Worm (Caenorhabditis elegans) whole organism, young adult: ENCODE results near the gene glb-29.

Source experiments
- B0261.1 ChIP-seq: sonication (generic microtip); optimal IDR thresholded peaks from 2 replicates; lab custom pipeline; 2016; ENCODE audit warnings: mild to moderate bottlenecking, missing genetic modification characterization, moderate library complexity, missing compliant biosample characterization
- B0336.3 ChIP-seq: fragments of 200-800 bp; sonication (Bioruptor generic); IDR thresholded peaks from 2 replicates; pipeline ENCODE4 v1.3.6; 2022; ENCODE audit warnings: missing genetic modification characterization, missing compliant biosample characterization
- C06A6.2 ChIP-seq: fragments of 200-800 bp; sonication (Bioruptor generic); conservative IDR thresholded peaks from 2 replicates; pipeline ENCODE4 v1.3.6; 2022; ENCODE audit warnings: missing genetic modification characterization, missing compliant biosample characterization
- F33H1.4 ChIP-seq: fragments of 200-800 bp; sonication (Bioruptor generic); IDR thresholded peaks from 2 replicates; pipeline ENCODE4 v1.3.6; 2022; ENCODE audit warnings: missing genetic modification reagents, missing genetic modification characterization, missing compliant biosample characterization
- F49E8.2 ChIP-seq: sonication (generic microtip); optimal IDR thresholded peaks from 3 replicates; lab custom pipeline; 2017; ENCODE audit warnings: missing genetic modification characterization, mild to moderate bottlenecking, missing compliant biosample characterization, antibody characterized with exemption, moderate library complexity; ENCODE audit not compliant: insufficient read depth
- K11D2.4 ChIP-seq: fragments of 200-800 bp; sonication (Bioruptor generic); IDR thresholded peaks from 2 replicates; pipeline ENCODE4 v1.3.6; 2022; ENCODE audit warnings: missing genetic modification reagents, missing genetic modification characterization, missing compliant biosample characterization
- Y56A3A.18 ChIP-seq: fragments of 200-800 bp; sonication (Bioruptor generic); IDR thresholded peaks from 2 replicates; pipeline ENCODE4 v1.3.6; 2022; ENCODE audit warnings: missing genetic modification reagents, missing genetic modification characterization, missing compliant biosample characterization
- Y79H2A.3 ChIP-seq: fragments of 200-800 bp; sonication (Bioruptor generic); conservative IDR thresholded peaks from 2 replicates; pipeline ENCODE4 v1.3.6; 2022; ENCODE audit warnings: missing genetic modification reagents, missing genetic modification characterization, missing compliant biosample characterization
- ZK185.1 ChIP-seq: sonication (generic microtip); optimal IDR thresholded peaks from 2 replicates; lab custom pipeline; 2016; ENCODE audit warnings: mild to moderate bottlenecking, missing genetic modification characterization, missing compliant biosample characterization; ENCODE audit not compliant: poor library complexity, severe bottlenecking
- aptf-3 ChIP-seq: fragments of 200-800 bp; sonication (Bioruptor generic); IDR thresholded peaks from 2 replicates; pipeline ENCODE4 v1.3.6; 2022; ENCODE audit warnings: missing genetic modification characterization, missing compliant biosample characterization
- attf-3 ChIP-seq: fragments of 200-800 bp; sonication (Bioruptor generic); conservative IDR thresholded peaks from 2 replicates; pipeline ENCODE4 v1.3.6; 2022; ENCODE audit warnings: missing genetic modification reagents, missing genetic modification characterization, missing compliant biosample characterization
- cebp-1 ChIP-seq, 2 experiments: fragments of 200-800 bp in 1 of 2; sonication (Bioruptor generic) in 1 of 2; sonication (generic microtip) in 1 of 2; IDR thresholded peaks in 1 of 2; optimal IDR thresholded peaks in 1 of 2; 2 replicates each; pipeline versions ENCODE4 v1.3.6 to Lab custom; 2017 to 2022; ENCODE audit warnings: missing compliant biosample characterization in 2 of 2, missing genetic modification characterization in 2 of 2, mild to moderate bottlenecking in 1 of 2, missing genetic modification reagents in 1 of 2, moderate library complexity in 1 of 2
- ceh-27 ChIP-seq: fragments of 200-800 bp; sonication (Bioruptor generic); optimal IDR thresholded peaks from 2 replicates; lab custom pipeline; 2018; ENCODE audit warnings: mild to moderate bottlenecking, missing genetic modification characterization, moderate library complexity, missing compliant biosample characterization
- ceh-40 ChIP-seq: fragments of 200-800 bp; sonication (Bioruptor generic); IDR thresholded peaks from 2 replicates; pipeline ENCODE4 v1.3.6; 2022; ENCODE audit warnings: missing genetic modification characterization, missing compliant biosample characterization
- chd-7 ChIP-seq: sonication (generic microtip); optimal IDR thresholded peaks from 2 replicates; lab custom pipeline; 2016; ENCODE audit warnings: mild to moderate bottlenecking, missing genetic modification characterization, moderate library complexity, missing compliant biosample characterization
- egl-18 ChIP-seq: fragments of 200-800 bp; sonication (Bioruptor generic); IDR thresholded peaks from 2 replicates; pipeline ENCODE4 v1.3.6; 2022; ENCODE audit warnings: missing genetic modification reagents, missing genetic modification characterization, missing compliant biosample characterization
- egl-44 ChIP-seq: fragments of 200-800 bp; sonication (Bioruptor generic); IDR thresholded peaks from 2 replicates; pipeline ENCODE4 v1.3.6; 2022; ENCODE audit warnings: missing genetic modification reagents, missing genetic modification characterization, missing compliant biosample characterization
- fkh-3 ChIP-seq: sonication (generic microtip); optimal IDR thresholded peaks from 2 replicates; lab custom pipeline; 2016; ENCODE audit warnings: mild to moderate bottlenecking, missing genetic modification characterization, missing compliant biosample characterization
- hlh-12 ChIP-seq: sonication (generic microtip); optimal IDR thresholded peaks from 2 replicates; lab custom pipeline; 2016; ENCODE audit warnings: missing genetic modification characterization, missing compliant biosample characterization
- hmg-1.2 ChIP-seq: fragments of 200-800 bp; sonication (Bioruptor generic); IDR thresholded peaks from 2 replicates; pipeline ENCODE4 v1.3.6; 2022; ENCODE audit warnings: missing genetic modification reagents, missing genetic modification characterization, missing compliant biosample characterization
- hrde-1 ChIP-seq: sonication (generic microtip); optimal IDR thresholded peaks from 2 replicates; lab custom pipeline; 2016; ENCODE audit warnings: missing genetic modification characterization, mild to moderate bottlenecking, missing compliant biosample characterization, moderate library complexity, missing genotype, missing genetic modification reagents, borderline replicate concordance
- lag-1 ChIP-seq: fragments of 200-800 bp; sonication (Bioruptor generic); IDR thresholded peaks from 2 replicates; pipeline ENCODE4 v1.3.6; 2022; ENCODE audit warnings: missing genetic modification reagents, missing genetic modification characterization, missing compliant biosample characterization
- let-607 ChIP-seq, 2 experiments: fragments of 200-800 bp in 1 of 2; sonication (Bioruptor generic) in 1 of 2; sonication (generic microtip) in 1 of 2; optimal IDR thresholded peaks; 2 replicates each; lab custom pipeline; 2016 to 2018; ENCODE audit warnings: mild to moderate bottlenecking in 2 of 2, missing compliant biosample characterization in 2 of 2, missing genetic modification characterization in 2 of 2, moderate library complexity in 2 of 2, missing genotype in 1 of 2
- lin-26 ChIP-seq: fragments of 200-800 bp; sonication (Bioruptor generic); IDR thresholded peaks from 2 replicates; pipeline ENCODE4 v1.3.6; 2022; ENCODE audit warnings: missing genetic modification reagents, missing genetic modification characterization, missing compliant biosample characterization
- lin-54 ChIP-seq: fragments of 200-800 bp; sonication (Bioruptor generic); optimal IDR thresholded peaks from 2 replicates; lab custom pipeline; 2018; ENCODE audit warnings: mild to moderate bottlenecking, missing genetic modification characterization, missing compliant biosample characterization
- lsy-27 ChIP-seq: sonication (generic microtip); optimal IDR thresholded peaks from 2 replicates; lab custom pipeline; 2017; ENCODE audit warnings: missing genetic modification characterization, mild to moderate bottlenecking, missing compliant biosample characterization, antibody characterized with exemption, missing genotype, borderline replicate concordance; ENCODE audit not compliant: insufficient read depth
- madf-8 ChIP-seq: fragments of 200-800 bp; sonication (Bioruptor generic); conservative IDR thresholded peaks from 2 replicates; pipeline ENCODE4 v1.3.6; 2022; ENCODE audit warnings: missing genetic modification reagents, missing genetic modification characterization, missing compliant biosample characterization
- mel-28 ChIP-seq: sonication (generic microtip); optimal IDR thresholded peaks from 2 replicates; lab custom pipeline; 2016; ENCODE audit warnings: borderline replicate concordance, mild to moderate bottlenecking, missing genetic modification characterization, missing compliant biosample characterization
- nfya-2 ChIP-seq: fragments of 200-800 bp; sonication (Bioruptor generic); IDR thresholded peaks from 2 replicates; pipeline ENCODE4 v1.3.6; 2022; ENCODE audit warnings: missing genetic modification reagents, missing genetic modification characterization, missing compliant biosample characterization
- nfyb-1 ChIP-seq: fragments of 200-800 bp; sonication (Bioruptor generic); IDR thresholded peaks from 2 replicates; pipeline ENCODE4 v1.3.6; 2022; ENCODE audit warnings: missing genetic modification reagents, missing genetic modification characterization, missing compliant biosample characterization
- nhr-80 ChIP-seq: sonication (generic microtip); optimal IDR thresholded peaks from 2 replicates; lab custom pipeline; 2016; ENCODE audit warnings: missing genetic modification characterization, missing compliant biosample characterization
- rcor-1 ChIP-seq: fragments of 200-800 bp; sonication (Bioruptor generic); IDR thresholded peaks from 2 replicates; pipeline ENCODE4 v1.3.6; 2022; ENCODE audit warnings: missing genetic modification reagents, missing genetic modification characterization, missing compliant biosample characterization
- repo-1 ChIP-seq: sonication (generic microtip); optimal IDR thresholded peaks from 2 replicates; lab custom pipeline; 2017; ENCODE audit warnings: mild to moderate bottlenecking, missing genetic modification characterization, missing compliant biosample characterization
- snpc-4 ChIP-seq, 5 experiments: fragments of 150-350 bp in 1 of 5; sonication (generic microtip) in 4 of 5; optimal IDR thresholded peaks; 2 replicates each; lab custom pipeline; 2014 to 2018; ENCODE audit warnings: missing genetic modification characterization in 5 of 5, missing biosample characterization in 3 of 5, antibody characterized with exemption in 2 of 5, mild to moderate bottlenecking in 2 of 5, missing compliant biosample characterization in 2 of 5, missing genotype in 2 of 5, moderate library complexity in 2 of 5, missing genetic modification reagents in 1 of 5
- tbp1 ChIP-seq: fragments of 200-800 bp; sonication (Bioruptor generic); optimal IDR thresholded peaks from 2 replicates; lab custom pipeline; 2018; ENCODE audit warnings: mild to moderate bottlenecking, missing genetic modification characterization, missing compliant biosample characterization
- tlf-1 ChIP-seq: fragments of 200-800 bp; sonication (Bioruptor generic); optimal IDR thresholded peaks from 2 replicates; lab custom pipeline; 2018; ENCODE audit warnings: mild to moderate bottlenecking, missing genetic modification characterization, missing compliant biosample characterization
- unc-62 ChIP-seq: fragments of 150-350 bp; optimal IDR thresholded peaks from 2 replicates; lab custom pipeline; 2014; ENCODE audit warnings: missing biosample characterization, missing genetic modification reagents, missing genetic modification characterization
- ztf-18 ChIP-seq: sonication (generic microtip); optimal IDR thresholded peaks from 2 replicates; lab custom pipeline; 2016; ENCODE audit warnings: missing genotype, mild to moderate bottlenecking, missing genetic modification characterization, missing compliant biosample characterization
- ztf-22 ChIP-seq: fragments of 200-800 bp; sonication (Bioruptor generic); optimal IDR thresholded peaks from 2 replicates; lab custom pipeline; 2018; ENCODE audit warnings: mild to moderate bottlenecking, missing genetic modification characterization, moderate library complexity, missing compliant biosample characterization
- ztf-25 ChIP-seq: fragments of 200-800 bp; sonication (Bioruptor generic); IDR thresholded peaks from 2 replicates; pipeline ENCODE4 v1.3.6; 2022; ENCODE audit warnings: missing genetic modification reagents, missing genetic modification characterization, missing compliant biosample characterization

glb-29 gene

DNA sequence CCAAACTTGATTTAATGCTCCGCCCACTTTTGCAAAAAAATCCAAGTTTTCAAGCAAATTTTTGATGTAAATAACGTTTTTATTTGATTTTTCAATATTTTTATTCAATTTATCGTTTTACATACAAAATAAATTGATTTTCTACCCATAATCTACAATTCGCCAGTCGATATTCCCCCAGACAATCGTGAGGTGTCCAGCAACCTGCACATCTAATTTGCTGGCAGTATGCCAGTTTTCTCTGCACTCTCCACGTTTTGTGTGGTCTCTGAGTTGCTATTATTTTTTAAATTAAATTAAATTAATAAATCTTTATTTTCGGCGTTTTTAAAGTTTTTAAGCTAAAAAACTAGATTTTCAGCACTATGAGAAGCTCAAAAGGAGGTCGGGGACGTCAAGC, 28.8 kb upstream of the glb-29 start (continued):
- TF ChIP-seq ZK185.1 (no peak), B0336.3 (peak; percentile 68), ceh-27 (GFP tag; lab: Kevin White, UChicago) (no peak), B0261.1 (tag; lab: Kevin White, UChicago) (no peak), tbp1 (peak; percentile 76), ztf-22 (GFP tag; lab: Kevin White, UChicago) (no peak), tlf-1 (GFP tag; lab: Kevin White, UChicago) (peak; percentile 96), egl-44 (no peak), chd-7 (tag; lab: Kevin White, UChicago) (no peak), attf-3 (no peak)

DNA sequence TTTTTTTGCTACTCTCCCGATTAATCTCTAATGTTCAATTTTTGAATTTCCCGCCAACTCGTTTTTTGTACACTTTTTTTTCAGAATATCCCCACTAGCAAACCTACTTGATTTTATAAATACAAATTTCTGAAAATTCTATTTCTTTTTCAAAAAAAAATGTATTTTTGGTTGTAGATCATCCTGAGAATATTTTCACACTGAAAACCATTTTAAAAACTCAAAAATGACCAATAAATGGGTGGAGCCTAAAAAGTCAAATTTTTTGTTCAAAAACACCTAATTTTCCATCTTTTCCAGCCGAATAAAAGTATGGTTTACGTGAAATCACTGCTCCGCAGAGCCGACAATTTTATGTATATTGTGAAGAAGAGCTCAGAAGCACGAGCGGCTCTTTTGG, 20.1 kb upstream of the glb-29 start, which contains the start of gene Y17G7B.3:
TSS of gene Y17G7B.3 (plus strand) at position 301 of the 400 bp plus-strand sequence.
- no peak for TF ChIP-seq Y79H2A.3 (GFP tag; lab: Robert Waterston, UW)
- no peak for TF ChIP-seq nfyb-1
- TF ChIP-seq hlh-12 (tag; lab: Kevin White, UChicago) = no peak
- TF ChIP-seq B0261.1 (tag; lab: Kevin White, UChicago) = no peak
- no peak for TF ChIP-seq repo-1 (tag; lab: Kevin White, UChicago)
- no peak for TF ChIP-seq let-607 (tag; optimal IDR thresholded peaks at IDR 0.05; lab: Kevin White, UChicago)
- TF ChIP-seq lsy-27 = no peak
- TF ChIP-seq hmg-1.2 (GFP tag; lab: Robert Waterston, UW) = no peak
- TF ChIP-seq chd-7 (tag; lab: Kevin White, UChicago) = no peak
- no peak for TF ChIP-seq tbp1
- no peak for TF ChIP-seq cebp-1 (GFP tag; IDR thresholded peaks at IDR 0.05; lab: Robert Waterston, UW)
- TF ChIP-seq cebp-1 (tag; optimal IDR thresholded peaks at IDR 0.05; lab: Kevin White, UChicago) = no peak
- no peak for TF ChIP-seq K11D2.4 (GFP tag; lab: Robert Waterston, UW)
- TF ChIP-seq ztf-22 (GFP tag; lab: Kevin White, UChicago) = no peak
- TF ChIP-seq mel-28 (tag; lab: Kevin White, UChicago) = no peak
- TF ChIP-seq F49E8.2 (tag; lab: Kevin White, UChicago) = no peak
- no peak for TF ChIP-seq rcor-1
- TF ChIP-seq ztf-25 (GFP tag; lab: Robert Waterston, UW) = no peak
- no peak for TF ChIP-seq egl-18
- TF ChIP-seq nhr-80 (tag; lab: Kevin White, UChicago) = no peak
- TF ChIP-seq nfya-2 (GFP tag; lab: Robert Waterston, UW) = no peak

DNA sequence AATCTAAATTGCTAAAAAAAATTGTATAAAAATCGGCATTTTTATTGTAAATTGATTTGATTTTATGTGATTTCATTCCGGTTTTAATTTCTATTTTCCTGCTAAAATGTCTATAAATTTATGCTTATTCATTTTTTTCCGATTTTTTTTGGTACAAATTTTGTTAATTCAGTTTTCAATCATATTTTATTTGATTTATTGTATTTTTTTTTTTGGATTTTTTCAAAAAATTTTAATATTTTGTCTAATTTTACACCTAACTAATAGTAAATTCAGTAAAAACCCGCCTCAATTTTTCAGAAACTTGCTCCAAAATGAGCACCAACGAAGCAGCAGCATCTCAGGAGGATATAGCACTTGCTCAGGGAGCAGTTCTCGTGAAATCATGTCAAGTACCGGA, 16.2 kb upstream of the glb-29 start, which contains the start of gene dhps-1:
TSS of gene dhps-1 (plus strand) at position 301 of the 400 bp plus-strand sequence.
- TF ChIP-seq F33H1.4 (GFP tag; lab: Robert Waterston, UW) (no peak), ceh-27 (GFP tag; lab: Kevin White, UChicago) (no peak), hrde-1 (tag; lab: Kevin White, UChicago) (no peak)

DNA sequence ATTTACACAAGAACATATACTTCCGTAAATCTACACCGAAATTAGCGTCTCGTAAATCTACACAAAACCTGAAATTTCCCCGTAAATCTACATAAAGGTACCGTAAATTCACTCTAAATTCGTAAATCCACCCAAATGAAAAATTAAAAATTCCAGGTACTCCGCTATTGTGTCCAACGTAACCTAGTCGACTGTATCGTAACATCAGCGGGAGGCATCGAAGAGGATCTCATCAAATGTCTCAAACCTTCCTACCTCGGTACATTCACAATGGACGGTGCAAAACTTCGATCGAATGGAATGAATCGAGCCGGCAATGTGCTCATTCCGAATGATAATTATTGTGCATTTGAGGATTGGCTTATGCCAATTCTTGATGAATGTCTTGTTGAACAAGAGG, 13.9 kb upstream of the glb-29 start:
- TF ChIP-seq K11D2.4 (GFP tag; lab: Robert Waterston, UW) (no peak), hlh-12 (tag; lab: Kevin White, UChicago) (no peak), madf-8 (no peak), Y56A3A.18 (GFP tag; lab: Robert Waterston, UW) (no peak), lin-26 (no peak), unc-62 (GFP tag; lab: Kevin White, UChicago) (no peak), ceh-40 (GFP tag; lab: Robert Waterston, UW) (no peak), tlf-1 (GFP tag; lab: Kevin White, UChicago) (no peak), snpc-4 (GFP tag; optimal IDR thresholded peaks at IDR 0.05; lab: Kevin White, UChicago) (no peak), snpc-4 (tag; optimal IDR thresholded peaks at IDR 0.05; lab: Kevin White, UChicago) (no peak), fkh-3 (tag; lab: Kevin White, UChicago) (no peak), lin-54 (GFP tag; lab: Kevin White, UChicago) (no peak), ztf-25 (GFP tag; lab: Robert Waterston, UW) (no peak), lag-1 (GFP tag; lab: Robert Waterston, UW) (no peak), C06A6.2 (GFP tag; lab: Robert Waterston, UW) (no peak), aptf-3 (GFP tag; lab: Robert Waterston, UW) (no peak), nfya-2 (GFP tag; lab: Robert Waterston, UW) (no peak), ztf-18 (tag; lab: Kevin White, UChicago) (no peak)
